Worm (Caenorhabditis elegans) whole organism, early embryonic: ENCODE data around the gene K06A4.10.

ENCODE experiments used
- ama-1 ChIP-seq: fragments of 150-350 bp; optimal IDR thresholded peaks from 2 replicates; lab custom pipeline; 2014
- ceh-13 ChIP-seq: fragments of 200-800 bp; sonication (Bioruptor generic); optimal IDR thresholded peaks from 2 replicates; lab custom pipeline; 2018; ENCODE audit warnings: mild to moderate bottlenecking, missing genetic modification characterization, missing compliant biosample characterization
- ceh-36 ChIP-seq: sonication (generic microtip); optimal IDR thresholded peaks from 2 replicates; lab custom pipeline; 2016; ENCODE audit warnings: missing genetic modification characterization, inconsistent platforms, missing compliant biosample characterization
- flt-1 ChIP-seq: fragments of 200-800 bp; sonication (Bioruptor generic); IDR thresholded peaks from 2 replicates; pipeline ENCODE4 v1.3.6; 2022; ENCODE audit warnings: missing genetic modification characterization, missing compliant biosample characterization
- hmbx-1 ChIP-seq: sonication (generic microtip); optimal IDR thresholded peaks from 2 replicates; lab custom pipeline; 2016; ENCODE audit warnings: mild to moderate bottlenecking, missing genetic modification characterization, missing compliant biosample characterization
- hmg-4 ChIP-seq: fragments of 200-800 bp; sonication (Bioruptor generic); optimal IDR thresholded peaks from 2 replicates; lab custom pipeline; 2018; ENCODE audit warnings: mild to moderate bottlenecking, missing genetic modification characterization, missing compliant biosample characterization
- hnd-1 ChIP-seq: sonication (generic microtip); optimal IDR thresholded peaks from 2 replicates; lab custom pipeline; 2016; ENCODE audit warnings: missing genetic modification characterization, missing compliant biosample characterization
- scrt-1 ChIP-seq: fragments of 200-800 bp; sonication (Bioruptor generic); IDR thresholded peaks from 2 replicates; pipeline ENCODE4 v1.3.6; 2022; ENCODE audit warnings: missing genetic modification characterization, missing compliant biosample characterization
- sea-1 ChIP-seq: fragments of 200-800 bp; sonication (Bioruptor generic); conservative IDR thresholded peaks from 2 replicates; pipeline ENCODE4 v1.3.6; 2022; ENCODE audit warnings: missing genetic modification characterization, missing compliant biosample characterization

DNA sequence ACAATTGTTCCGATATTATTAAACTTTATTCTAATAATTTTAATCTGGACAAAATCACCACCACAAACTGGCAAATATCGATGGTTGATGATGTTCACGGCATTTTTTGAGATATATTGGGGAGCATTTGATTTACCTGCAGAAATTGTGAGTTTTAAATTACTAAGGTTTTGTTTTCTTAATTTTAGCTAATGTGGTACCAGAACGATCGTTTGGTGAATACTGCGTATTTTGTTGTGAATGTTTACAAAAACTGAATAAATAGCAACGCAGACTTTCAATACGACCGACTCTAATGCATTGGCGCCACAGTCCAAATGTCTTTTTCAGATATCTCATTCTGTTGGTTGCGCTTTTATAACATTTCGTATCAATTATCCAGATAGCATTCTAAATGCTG lies 32.1 kb upstream of the K06A4.10 start:
- TF ChIP-seq scrt-1 (GFP tag; lab: Robert Waterston, UW): no peak
- TF ChIP-seq ama-1 (lab: Kevin White, UChicago): no peak
- TF ChIP-seq hmg-4 (GFP tag; lab: Kevin White, UChicago): no peak
- no peak for TF ChIP-seq hmbx-1 (tag; lab: Kevin White, UChicago)
- TF ChIP-seq flt-1 (GFP tag; lab: Robert Waterston, UW): no peak
- TF ChIP-seq sea-1 (GFP tag; lab: Robert Waterston, UW): no peak
- no peak for TF ChIP-seq ceh-36
- TF ChIP-seq ceh-13: no peak
- TF ChIP-seq hnd-1 (tag; lab: Kevin White, UChicago): no peak
